Fruit fly (Drosophila melanogaster) whole organism, embryonic: Measurements from ENCODE around the gene CG33666.

ENCODE experiments used
- Adf1 ChIP-seq: fragments of 200-800 bp; sonication (Bioruptor generic); IDR thresholded peaks from 2 replicates; pipeline ENCODE4 v1.3.6; 2022; ENCODE audit warnings: missing biosample characterization, missing genetic modification characterization
- Aef1 ChIP-seq: fragments of 200-800 bp; sonication (Bioruptor generic); IDR thresholded peaks from 3 replicates; pipeline ENCODE4 v1.3.6; 2022; ENCODE audit warnings: missing biosample characterization, missing genetic modification characterization
- B-H1 ChIP-seq: fragments of 200-800 bp; sonication (Bioruptor generic); IDR thresholded peaks from 3 replicates; pipeline ENCODE4 v1.3.6; 2022; ENCODE audit warnings: missing biosample characterization, missing genetic modification characterization
- CG10274 ChIP-seq: fragments of 200-800 bp; sonication (Bioruptor generic); optimal IDR thresholded peaks from 3 replicates; lab custom pipeline; 2017; ENCODE audit warnings: missing biosample characterization, mild to moderate bottlenecking, missing genetic modification characterization
- CG10959 ChIP-seq: fragments of 200-800 bp; sonication (Bioruptor generic); IDR thresholded peaks from 2 replicates; pipeline ENCODE4 v1.3.6; 2022; ENCODE audit warnings: missing biosample characterization, missing genetic modification characterization
- CG10979 ChIP-seq: fragments of 200-800 bp; sonication (Bioruptor generic); optimal IDR thresholded peaks from 2 replicates; lab custom pipeline; 2018; ENCODE audit warnings: missing biosample characterization, mild to moderate bottlenecking, missing genetic modification characterization, moderate library complexity
- CG11560 ChIP-seq: fragments of 200-800 bp; sonication (Bioruptor generic); IDR thresholded peaks from 3 replicates; pipeline ENCODE4 v1.3.6; 2022; ENCODE audit warnings: missing biosample characterization, missing genetic modification characterization
- CG12391 ChIP-seq: fragments of 200-800 bp; sonication (Bioruptor generic); optimal IDR thresholded peaks from 3 replicates; lab custom pipeline; 2018; ENCODE audit warnings: missing biosample characterization, mild to moderate bottlenecking, missing genetic modification characterization, moderate library complexity
- CG12659 ChIP-seq: fragments of 200-800 bp; sonication (Bioruptor generic); optimal IDR thresholded peaks from 3 replicates; lab custom pipeline; 2017; ENCODE audit warnings: mild to moderate bottlenecking, missing biosample characterization, missing genetic modification reagents, missing genetic modification characterization
- CG12769 ChIP-seq: fragments of 200-800 bp; sonication (Bioruptor generic); optimal IDR thresholded peaks from 2 replicates; lab custom pipeline; 2019; ENCODE audit warnings: missing biosample characterization, mild to moderate bottlenecking, missing genetic modification characterization, moderate library complexity
- CG13424 ChIP-seq: fragments of 200-800 bp; sonication (Bioruptor generic); optimal IDR thresholded peaks from 2 replicates; lab custom pipeline; 2019; ENCODE audit warnings: missing biosample characterization, mild to moderate bottlenecking, missing genetic modification characterization, moderate library complexity
- CG14667 ChIP-seq: fragments of 200-800 bp; sonication (Bioruptor generic); IDR thresholded peaks from 2 replicates; pipeline ENCODE4 v1.3.6; 2022; ENCODE audit warnings: missing biosample characterization, missing genetic modification characterization
- CG14965 ChIP-seq: fragments of 200-800 bp; sonication (Bioruptor generic); optimal IDR thresholded peaks from 2 replicates; lab custom pipeline; 2016; ENCODE audit warnings: missing biosample characterization, missing genetic modification characterization, borderline replicate concordance
- CG15011 ChIP-seq: fragments of 200-800 bp; sonication (Bioruptor generic); optimal IDR thresholded peaks from 3 replicates; lab custom pipeline; 2018; ENCODE audit warnings: missing biosample characterization, mild to moderate bottlenecking, missing genetic modification characterization
- CG15479 ChIP-seq: fragments of 200-800 bp; sonication (Bioruptor generic); optimal IDR thresholded peaks from 3 replicates; lab custom pipeline; 2019; ENCODE audit warnings: missing biosample characterization, mild to moderate bottlenecking, missing genetic modification characterization, moderate library complexity
- CG15601 ChIP-seq: fragments of 200-800 bp; sonication (Bioruptor generic); optimal IDR thresholded peaks from 3 replicates; lab custom pipeline; 2019; ENCODE audit warnings: missing biosample characterization, mild to moderate bottlenecking, missing genetic modification characterization, moderate library complexity
- CG15696 ChIP-seq: fragments of 200-800 bp; sonication (Bioruptor generic); optimal IDR thresholded peaks from 2 replicates; lab custom pipeline; 2019; ENCODE audit warnings: missing biosample characterization, mild to moderate bottlenecking, missing genetic modification characterization, moderate library complexity
- CG17912 ChIP-seq: fragments of 200-800 bp; sonication (Bioruptor generic); optimal IDR thresholded peaks from 2 replicates; lab custom pipeline; 2018; ENCODE audit warnings: missing biosample characterization, mild to moderate bottlenecking, missing genetic modification characterization
- CG18011 ChIP-seq: fragments of 200-800 bp; sonication (Bioruptor generic); optimal IDR thresholded peaks from 2 replicates; lab custom pipeline; 2017; ENCODE audit warnings: missing biosample characterization, missing genetic modification characterization, mild to moderate bottlenecking, moderate library complexity, missing genotype
- CG2712 ChIP-seq: fragments of 200-800 bp; optimal IDR thresholded peaks from 3 replicates; lab custom pipeline; 2019; ENCODE audit warnings: missing biosample characterization, mild to moderate bottlenecking, missing genetic modification characterization, moderate library complexity
- CG3281 ChIP-seq: fragments of 200-800 bp; sonication (Bioruptor generic); optimal IDR thresholded peaks from 3 replicates; lab custom pipeline; 2017; ENCODE audit warnings: missing biosample characterization, mild to moderate bottlenecking, missing genetic modification characterization
- CG4707 ChIP-seq: fragments of 200-800 bp; sonication (Bioruptor generic); optimal IDR thresholded peaks from 2 replicates; lab custom pipeline; 2018; ENCODE audit warnings: missing biosample characterization, mild to moderate bottlenecking, missing genetic modification characterization, moderate library complexity
- CG6654 ChIP-seq: fragments of 200-800 bp; sonication (Bioruptor generic); optimal IDR thresholded peaks from 2 replicates; lab custom pipeline; 2017; ENCODE audit warnings: missing biosample characterization, mild to moderate bottlenecking, missing genetic modification characterization
- CG7786 ChIP-seq: fragments of 200-800 bp; sonication (Bioruptor generic); optimal IDR thresholded peaks from 2 replicates; lab custom pipeline; 2016; ENCODE audit warnings: missing biosample characterization, missing genetic modification characterization
- CG8089 ChIP-seq: fragments of 200-800 bp; sonication (Bioruptor generic); optimal IDR thresholded peaks from 3 replicates; lab custom pipeline; 2016; ENCODE audit warnings: missing biosample characterization, missing genetic modification characterization
- CHES-1-like ChIP-seq: fragments of 200-800 bp; sonication (Bioruptor generic); optimal IDR thresholded peaks from 2 replicates; lab custom pipeline; 2016; ENCODE audit warnings: missing biosample characterization, missing genetic modification characterization
- CTCF ChIP-seq: fragments of 200-800 bp; sonication (Bioruptor generic); optimal IDR thresholded peaks from 2 replicates; lab custom pipeline; 2017; ENCODE audit warnings: missing biosample characterization, mild to moderate bottlenecking, missing genetic modification characterization, moderate library complexity
- Dp ChIP-seq: fragments of 200-800 bp; sonication (Bioruptor generic); optimal IDR thresholded peaks from 2 replicates; lab custom pipeline; 2018; ENCODE audit warnings: missing biosample characterization, mild to moderate bottlenecking, missing genetic modification characterization, moderate library complexity
- Elba2 ChIP-seq: fragments of 200-800 bp; sonication (Bioruptor generic); optimal IDR thresholded peaks from 3 replicates; lab custom pipeline; 2016; ENCODE audit warnings: missing biosample characterization, missing genetic modification characterization
- H2.0 ChIP-seq: fragments of 200-800 bp; sonication (Bioruptor generic); IDR thresholded peaks from 2 replicates; pipeline ENCODE4 v1.3.6; 2022; ENCODE audit warnings: missing biosample characterization, missing genetic modification characterization
- NFAT ChIP-seq: fragments of 200-800 bp; sonication (Bioruptor generic); IDR thresholded peaks from 2 replicates; pipeline ENCODE4 v1.3.6; 2022; ENCODE audit warnings: missing biosample characterization, missing genetic modification characterization
- Poxn ChIP-seq: fragments of 200-800 bp; sonication (Bioruptor generic); IDR thresholded peaks from 2 replicates; pipeline ENCODE4 v1.3.6; 2022; ENCODE audit warnings: missing biosample characterization, missing genetic modification characterization
- Sin3A ChIP-seq: fragments of >200 bp; optimal IDR thresholded peaks from 2 replicates; lab custom pipeline; 2018
- Stat92E ChIP-seq, 3 experiments: fragments of >200 bp in 2 of 3; fragments of 200-800 bp in 1 of 3; sonication (Bioruptor generic) in 1 of 3; optimal IDR thresholded peaks; 2 replicates each; lab custom pipeline; 2017 to 2019; ENCODE audit warnings: missing biosample characterization in 3 of 3, missing genetic modification characterization in 3 of 3, mild to moderate bottlenecking in 1 of 3, moderate library complexity in 1 of 3
- YL-1 ChIP-seq: fragments of 200-800 bp; sonication (Bioruptor generic); optimal IDR thresholded peaks from 3 replicates; lab custom pipeline; 2017; ENCODE audit warnings: missing biosample characterization, mild to moderate bottlenecking, missing genetic modification characterization
- amos ChIP-seq: fragments of 200-800 bp; sonication (Bioruptor generic); IDR thresholded peaks from 2 replicates; pipeline ENCODE4 v1.3.6; 2022; ENCODE audit warnings: missing biosample characterization, missing genetic modification characterization; ENCODE audit not compliant: partially characterized antibody
- bowl ChIP-seq: fragments of 200-800 bp; sonication (Bioruptor generic); IDR thresholded peaks from 2 replicates; pipeline ENCODE4 v1.3.6; 2022; ENCODE audit warnings: missing biosample characterization, missing genetic modification characterization
- ci ChIP-seq: fragments of 200-800 bp; sonication (Bioruptor generic); IDR thresholded peaks from 3 replicates; pipeline ENCODE4 v1.3.6; 2022; ENCODE audit warnings: missing biosample characterization, missing genetic modification characterization
- exex ChIP-seq: fragments of 200-800 bp; sonication (Bioruptor generic); optimal IDR thresholded peaks from 4 replicates; lab custom pipeline; 2018; ENCODE audit warnings: missing biosample characterization, mild to moderate bottlenecking, missing genetic modification characterization, moderate library complexity
- gt ChIP-seq: fragments of 200-800 bp; sonication (Bioruptor generic); IDR thresholded peaks from 2 replicates; pipeline ENCODE4 v1.3.6; 2022; ENCODE audit warnings: missing biosample characterization, missing genetic modification characterization
- hbn ChIP-seq: fragments of 200-800 bp; sonication (Bioruptor generic); IDR thresholded peaks from 2 replicates; pipeline ENCODE4 v1.3.6; 2022; ENCODE audit warnings: missing biosample characterization, missing genetic modification characterization; ENCODE audit not compliant: partially characterized antibody
- her ChIP-seq: fragments of 200-800 bp; sonication (Bioruptor generic); optimal IDR thresholded peaks from 2 replicates; lab custom pipeline; 2016; ENCODE audit warnings: missing biosample characterization, missing genetic modification characterization
- lola ChIP-seq, 3 experiments: fragments of >200 bp in 2 of 3; fragments of 200-800 bp in 1 of 3; sonication (Bioruptor generic) in 1 of 3; optimal IDR thresholded peaks; 2 replicates each; lab custom pipeline; 2017 to 2019; ENCODE audit warnings: missing biosample characterization in 3 of 3, missing genetic modification characterization in 3 of 3, mild to moderate bottlenecking in 1 of 3, moderate library complexity in 1 of 3
- luna ChIP-seq: fragments of 200-800 bp; sonication (Bioruptor generic); optimal IDR thresholded peaks from 2 replicates; lab custom pipeline; 2016; ENCODE audit warnings: missing biosample characterization, missing genetic modification characterization
- nau ChIP-seq: fragments of 200-800 bp; sonication (Bioruptor generic); optimal IDR thresholded peaks from 3 replicates; lab custom pipeline; 2017; ENCODE audit warnings: missing biosample characterization, mild to moderate bottlenecking, missing genetic modification characterization, missing genetic modification reagents
- nerfin-2 ChIP-seq: fragments of 200-800 bp; sonication (Bioruptor generic); IDR thresholded peaks from 2 replicates; pipeline ENCODE4 v1.3.6; 2022; ENCODE audit warnings: missing biosample characterization, missing genetic modification characterization; ENCODE audit not compliant: partially characterized antibody
- oc ChIP-seq: fragments of 200-800 bp; sonication (Bioruptor generic); optimal IDR thresholded peaks from 2 replicates; lab custom pipeline; 2018; ENCODE audit warnings: missing biosample characterization, mild to moderate bottlenecking, missing genetic modification characterization, moderate library complexity
- otp ChIP-seq: fragments of 200-800 bp; sonication (Bioruptor generic); IDR thresholded peaks from 3 replicates; pipeline ENCODE4, ENCODE4 v1.3.6; 2022; ENCODE audit warnings: missing biosample characterization, missing genetic modification characterization
- pita ChIP-seq: fragments of 200-800 bp; sonication (Bioruptor generic); optimal IDR thresholded peaks from 2 replicates; lab custom pipeline; 2017; ENCODE audit warnings: missing biosample characterization, mild to moderate bottlenecking, missing genetic modification characterization
- stwl ChIP-seq: fragments of 200-800 bp; sonication (Bioruptor generic); optimal IDR thresholded peaks from 3 replicates; lab custom pipeline; 2018; ENCODE audit warnings: missing biosample characterization, mild to moderate bottlenecking, missing genetic modification characterization, moderate library complexity
- yki ChIP-seq: fragments of >200 bp; optimal IDR thresholded peaks from 3 replicates; lab custom pipeline; 2018

Gene CG33666

dm6 chrX:6524217-6524616, 47.5 kb upstream of the CG33666 start, which contains the start of the genes CG42340 and CG3918 (continued):
- TF ChIP-seq CG4707 (GFP tag; lab: Kevin White, UChicago) (no peak), nerfin-2 (GFP tag; lab: Robert Waterston, UW) (no peak), B-H1 (GFP tag; lab: Robert Waterston, UW) (no peak), CG14667 (GFP tag; lab: Robert Waterston, UW) (no peak), Poxn (GFP tag; lab: Robert Waterston, UW) (no peak), CG15601 (tag; lab: Kevin White, UChicago) (peak; percentile 63), CG10979 (peak; percentile 9), pita (GFP tag; lab: Kevin White, UChicago) (peak; percentile 72), NFAT (GFP tag; lab: Robert Waterston, UW) (peak; percentile 39; the same call in 1 of the 2 replicates), CG12659 (GFP tag; lab: Kevin White, UChicago) (peak; percentile 90), CG15011 (no peak), H2.0 (no peak), CG18011 (GFP tag; lab: Kevin White, UChicago) (no peak), CG7786 (peak; percentile 11), yki (lab: Kevin White, UChicago) (no peak), exex (tag; lab: Kevin White, UChicago) (peak; percentile 44), CHES-1-like (GFP tag; lab: Kevin White, UChicago) (peak; percentile 63), oc (tag; lab: Kevin White, UChicago) (peak; percentile 40), Stat92E (GFP tag; optimal IDR thresholded peaks at IDR 0.05; lab: Kevin White, UChicago) (peak in 1 of 3 experiments; percentile 25), CG15696 (tag; lab: Kevin White, UChicago) (peak; percentile 13), hbn (GFP tag; lab: Robert Waterston, UW) (peak; percentile 50; the same call in 1 of the 2 replicates), CG11560 (tag; lab: Robert Waterston, UW) (no peak), CG3281 (GFP tag; lab: Kevin White, UChicago) (no peak), her (GFP tag; lab: Kevin White, UChicago) (peak; percentile 8), CG8089 (GFP tag; lab: Kevin White, UChicago) (no peak), Dp (peak; percentile 88), CG17912 (GFP tag; lab: Kevin White, UChicago) (peak; percentile 33), CG10959 (GFP tag; lab: Robert Waterston, UW) (no peak), CTCF (GFP tag; lab: Kevin White, UChicago) (peak; percentile 17), Aef1 (GFP tag; lab: Robert Waterston, UW) (peak; percentile 68), lola (GFP tag; optimal IDR thresholded peaks at IDR 0.05; lab: Kevin White, UChicago) (no peak), CG14965 (GFP tag; lab: Kevin White, UChicago) (no peak), CG13424 (tag; lab: Kevin White, UChicago) (peak; percentile 20), luna (GFP tag; lab: Kevin White, UChicago) (no peak), otp (GFP tag; lab: Robert Waterston, UW) (0 out of 3 replicates have a peak, but pooled peaks have one; percentile 31), gt (no peak), ci (GFP tag; lab: Robert Waterston, UW) (0 out of 3 replicates have a peak, but pooled peaks have one; percentile 18), CG12769 (tag; lab: Kevin White, UChicago) (peak; percentile 60), CG10274 (GFP tag; lab: Kevin White, UChicago) (no peak), Elba2 (GFP tag; lab: Kevin White, UChicago) (peak; percentile 58), amos (peak; percentile 66), CG15479 (GFP tag; lab: Kevin White, UChicago) (no peak), CG12391 (tag; lab: Kevin White, UChicago) (peak; percentile 36), nau (no peak), CG2712 (tag; lab: Kevin White, UChicago) (peak; percentile 39), CG6654 (GFP tag; lab: Kevin White, UChicago) (peak; percentile 4), stwl (tag; lab: Kevin White, UChicago) (peak; percentile 94), Adf1 (GFP tag; lab: Robert Waterston, UW) (peak; percentile 38; the same call in 1 of the 2 replicates), Sin3A (peak; percentile 71), bowl (GFP tag; lab: Robert Waterston, UW) (no peak), YL-1 (GFP tag; lab: Kevin White, UChicago) (peak; percentile 66)
